Worm (Caenorhabditis elegans) whole organism, late embryonic: ENCODE data around the gene spt-4.

ENCODE experiments used
- C08G9.2 ChIP-seq: sonication (generic microtip); optimal IDR thresholded peaks from 2 replicates; lab custom pipeline; 2016; ENCODE audit warnings: mild to moderate bottlenecking, missing genetic modification characterization, moderate library complexity, missing compliant biosample characterization
- T23F11.4 ChIP-seq: fragments of 200-800 bp; sonication (Bioruptor generic); optimal IDR thresholded peaks from 2 replicates; lab custom pipeline; 2018; ENCODE audit warnings: mild to moderate bottlenecking, missing genetic modification characterization, missing compliant biosample characterization
- Y22D7AL.16 ChIP-seq: sonication (generic microtip); optimal IDR thresholded peaks from 2 replicates; lab custom pipeline; 2016; ENCODE audit warnings: missing genetic modification characterization, missing compliant biosample characterization
- ceh-18 ChIP-seq: sonication (generic microtip); optimal IDR thresholded peaks from 2 replicates; lab custom pipeline; 2016; ENCODE audit warnings: missing genetic modification characterization, missing compliant biosample characterization
- ceh-2 ChIP-seq: sonication (generic microtip); optimal IDR thresholded peaks from 2 replicates; lab custom pipeline; 2016; ENCODE audit warnings: missing genotype, missing genetic modification characterization, missing compliant biosample characterization
- ceh-22 ChIP-seq: sonication (generic microtip); optimal IDR thresholded peaks from 2 replicates; lab custom pipeline; 2017; ENCODE audit warnings: missing biosample characterization, missing genetic modification characterization
- ceh-24 ChIP-seq: sonication (generic microtip); optimal IDR thresholded peaks from 2 replicates; lab custom pipeline; 2016; ENCODE audit warnings: mild to moderate bottlenecking, missing genetic modification characterization, missing compliant biosample characterization
- ceh-31 ChIP-seq: sonication (generic microtip); optimal IDR thresholded peaks from 2 replicates; lab custom pipeline; 2016; ENCODE audit warnings: missing genetic modification characterization, missing compliant biosample characterization
- ceh-45 ChIP-seq: fragments of 200-800 bp; sonication (Bioruptor generic); IDR thresholded peaks from 2 replicates; pipeline ENCODE4 v1.3.6; 2022; ENCODE audit warnings: missing genetic modification reagents, missing genetic modification characterization, missing compliant biosample characterization
- dve-1 ChIP-seq: sonication (generic microtip); optimal IDR thresholded peaks from 2 replicates; lab custom pipeline; 2017; ENCODE audit warnings: antibody characterized with exemption, mild to moderate bottlenecking, missing genetic modification characterization, missing compliant biosample characterization
- hlh-13 ChIP-seq: fragments of 200-800 bp; sonication (Bioruptor generic); optimal IDR thresholded peaks from 2 replicates; lab custom pipeline; 2018; ENCODE audit warnings: mild to moderate bottlenecking, missing genetic modification characterization, missing compliant biosample characterization
- hlh-30 ChIP-seq: sonication (generic microtip); optimal IDR thresholded peaks from 2 replicates; lab custom pipeline; 2017; ENCODE audit warnings: antibody characterized with exemption, missing genetic modification characterization, missing compliant biosample characterization; ENCODE audit not compliant: insufficient read depth
- lim-6 ChIP-seq: sonication (generic microtip); optimal IDR thresholded peaks from 2 replicates; lab custom pipeline; 2016; ENCODE audit warnings: missing genetic modification characterization, missing compliant biosample characterization
- madf-2 ChIP-seq: sonication (generic microtip); optimal IDR thresholded peaks from 2 replicates; lab custom pipeline; 2017; ENCODE audit warnings: missing genetic modification characterization, missing compliant biosample characterization
- mec-3 ChIP-seq: sonication (generic microtip); optimal IDR thresholded peaks from 2 replicates; lab custom pipeline; 2016; ENCODE audit warnings: borderline replicate concordance, missing genetic modification characterization, missing compliant biosample characterization
- nfya-1 ChIP-seq: sonication (generic microtip); optimal IDR thresholded peaks from 2 replicates; lab custom pipeline; 2017; ENCODE audit warnings: missing genetic modification characterization, mild to moderate bottlenecking, missing compliant biosample characterization, antibody characterized with exemption, moderate library complexity
- nhr-11 ChIP-seq: fragments of 150-350 bp; optimal IDR thresholded peaks from 2 replicates; lab custom pipeline; 2014; ENCODE audit warnings: missing biosample characterization, missing genetic modification characterization
- nhr-232 ChIP-seq: sonication (generic microtip); optimal IDR thresholded peaks from 2 replicates; lab custom pipeline; 2016; ENCODE audit warnings: missing genetic modification characterization, missing compliant biosample characterization
- odd-2 ChIP-seq: sonication (generic microtip); optimal IDR thresholded peaks from 2 replicates; lab custom pipeline; 2017; ENCODE audit warnings: antibody characterized with exemption, mild to moderate bottlenecking, missing genetic modification characterization, missing compliant biosample characterization
- pag-3 ChIP-seq: sonication (generic microtip); optimal IDR thresholded peaks from 2 replicates; lab custom pipeline; 2016; ENCODE audit warnings: missing compliant biosample characterization, missing genetic modification characterization, borderline replicate concordance
- pha-4 ChIP-seq: fragments of 150-350 bp; optimal IDR thresholded peaks from 2 replicates; lab custom pipeline; 2018; ENCODE audit warnings: missing biosample characterization, missing genetic modification reagents, missing genetic modification characterization
- pros-1 ChIP-seq: fragments of 150-350 bp; optimal IDR thresholded peaks from 2 replicates; lab custom pipeline; 2014; ENCODE audit warnings: missing biosample characterization, missing genetic modification reagents, missing genetic modification characterization
- sdc-2 ChIP-seq: sonication (generic microtip); optimal IDR thresholded peaks from 2 replicates; lab custom pipeline; 2016; ENCODE audit warnings: missing genotype, missing genetic modification characterization, missing compliant biosample characterization
- tbx-2 ChIP-seq: sonication (generic microtip); optimal IDR thresholded peaks from 2 replicates; lab custom pipeline; 2016; ENCODE audit warnings: missing genetic modification characterization, missing compliant biosample characterization
- tbx-7 ChIP-seq: sonication (generic microtip); optimal IDR thresholded peaks from 2 replicates; lab custom pipeline; 2016; ENCODE audit warnings: missing genotype, missing genetic modification characterization, missing compliant biosample characterization
- unc-3 ChIP-seq, 2 experiments: fragments of 200-800 bp in 1 of 2; sonication (Bioruptor generic) in 1 of 2; sonication (generic microtip) in 1 of 2; conservative IDR thresholded peaks in 1 of 2; optimal IDR thresholded peaks in 1 of 2; 2 replicates each; pipeline versions ENCODE4 v1.3.6 to Lab custom; 2016 to 2022; ENCODE audit warnings: missing compliant biosample characterization in 2 of 2, missing genetic modification characterization in 2 of 2, missing genetic modification reagents in 1 of 2
- unc-42 ChIP-seq: sonication (generic microtip); optimal IDR thresholded peaks from 2 replicates; lab custom pipeline; 2016; ENCODE audit warnings: missing genotype, missing genetic modification characterization, missing compliant biosample characterization
- unc-55 ChIP-seq: sonication (generic microtip); optimal IDR thresholded peaks from 2 replicates; lab custom pipeline; 2017; ENCODE audit warnings: missing biosample characterization, missing genetic modification reagents, missing genetic modification characterization
- zip-5 ChIP-seq: sonication (generic microtip); optimal IDR thresholded peaks from 2 replicates; lab custom pipeline; 2016; ENCODE audit warnings: missing genetic modification characterization, missing compliant biosample characterization

spt-4 gene

DNA sequence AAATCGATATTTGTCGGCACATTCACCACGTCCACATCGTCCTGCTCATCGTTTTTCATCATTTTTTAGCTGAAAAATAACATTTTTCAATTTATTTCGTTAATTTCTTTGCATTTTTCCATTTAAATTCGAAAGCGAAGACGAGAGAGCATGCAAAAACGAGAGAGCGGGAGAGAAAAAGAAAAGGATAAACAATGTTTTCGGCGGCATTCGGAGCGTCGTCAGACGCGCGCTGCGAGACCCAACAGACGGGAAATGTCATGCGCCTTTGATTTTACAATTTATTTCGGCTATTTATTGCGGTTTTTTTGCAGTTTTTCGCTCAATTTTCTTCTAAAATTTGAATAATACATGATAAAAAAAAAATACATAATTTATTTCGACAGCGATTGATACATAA lies 16.8 kb upstream of the spt-4 start, which contains the start of gene attf-3 (continued):
- TF ChIP-seq ceh-45 (GFP tag; lab: Robert Waterston, UW), result no peak
- TF ChIP-seq madf-2 (tag; lab: Kevin White, UChicago), result no peak
- TF ChIP-seq ceh-2 (tag; lab: Kevin White, UChicago), result no peak
- TF ChIP-seq nhr-11, result no peak
- peak; percentile 73 for TF ChIP-seq hlh-30 (tag; lab: Kevin White, UChicago)
- no peak for TF ChIP-seq zip-5 (tag; lab: Kevin White, UChicago)
- no peak for TF ChIP-seq Y22D7AL.16 (tag; lab: Kevin White, UChicago)
- no peak for TF ChIP-seq C08G9.2
- TF ChIP-seq pros-1 (tag; lab: Kevin White, UChicago), result no peak

DNA sequence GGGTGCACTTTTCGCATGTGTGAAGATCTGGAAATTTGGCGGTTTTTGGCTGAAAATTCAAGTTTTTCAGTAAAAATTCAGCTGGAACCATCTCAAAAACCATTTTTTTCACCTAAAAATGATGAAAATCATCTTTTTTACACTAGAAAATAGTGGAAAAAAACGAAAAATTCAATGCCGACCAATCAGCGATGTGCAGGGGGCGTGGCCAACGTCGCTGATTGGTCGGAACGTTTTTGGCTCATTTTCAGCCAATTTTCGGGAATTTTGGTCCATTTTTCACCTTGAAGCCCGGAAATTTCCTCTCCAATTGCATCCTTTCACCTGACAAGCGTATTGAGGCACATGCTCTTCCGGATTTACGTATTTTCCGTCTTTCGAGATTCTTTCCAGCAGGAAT lies 14.8 kb upstream of the spt-4 start:
- TF ChIP-seq ceh-22 (tag; lab: Kevin White, UChicago) (no peak), nfya-1 (peak; percentile 97), ceh-2 (tag; lab: Kevin White, UChicago) (no peak), nhr-11 (no peak)

DNA sequence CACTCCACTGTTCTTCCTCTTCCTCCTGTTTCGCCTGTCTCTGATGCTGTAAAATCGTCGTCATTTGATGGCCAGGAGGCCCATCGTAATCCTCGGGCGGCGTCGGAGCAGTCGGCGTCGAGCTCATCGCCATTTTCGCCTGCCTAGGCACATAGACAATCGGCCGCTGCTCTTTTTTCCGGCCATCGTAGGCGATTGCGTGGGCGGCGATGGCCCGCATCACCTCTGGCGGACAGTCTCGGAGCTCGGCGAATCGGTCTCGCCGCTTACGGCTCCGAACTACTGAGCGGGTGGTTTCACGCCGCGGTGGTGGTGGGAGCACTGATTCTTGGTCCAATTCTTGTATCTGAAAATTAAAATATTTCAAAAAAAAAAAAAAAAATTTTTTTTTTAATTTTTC lies 2.5 kb upstream of the spt-4 start:
- TF ChIP-seq hlh-13 (GFP tag; lab: Kevin White, UChicago), result no peak
- TF ChIP-seq tbx-7 (tag; lab: Kevin White, UChicago), result no peak
- no peak for TF ChIP-seq Y22D7AL.16 (tag; lab: Kevin White, UChicago)
- no peak for TF ChIP-seq unc-3 (GFP tag; conservative IDR thresholded peaks at IDR 0.05; lab: Robert Waterston, UW)
- no peak for TF ChIP-seq unc-3 (tag; optimal IDR thresholded peaks at IDR 0.05; lab: Kevin White, UChicago)

DNA sequence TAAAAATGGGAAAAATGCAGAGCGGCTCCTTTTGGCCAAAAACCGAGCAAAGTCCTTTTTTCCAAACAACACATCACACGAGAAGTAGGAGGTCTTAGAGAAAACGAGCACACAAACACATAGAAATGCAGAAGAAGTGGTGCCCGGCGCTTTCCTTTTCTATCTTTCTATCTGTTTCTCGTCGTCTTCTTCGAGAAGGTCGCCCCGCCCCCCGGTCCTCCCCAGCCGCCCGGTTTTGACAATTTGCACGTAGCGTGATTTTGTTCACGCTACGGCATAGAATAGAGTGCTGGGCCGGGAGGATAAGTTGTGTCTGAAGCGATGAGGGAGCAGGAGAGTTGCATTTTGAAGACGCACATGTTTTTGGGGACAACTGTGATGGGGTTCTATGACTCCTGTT lies 2.5 kb downstream of the spt-4 start:
- TF ChIP-seq ceh-31, result peak; percentile 44
- peak; percentile 5 for TF ChIP-seq unc-55
- peak; percentile 24 for TF ChIP-seq unc-42
- no peak for TF ChIP-seq ceh-45 (GFP tag; lab: Robert Waterston, UW)
- TF ChIP-seq tbx-2 (tag; lab: Kevin White, UChicago), result peak; percentile 15
- peak; percentile 66 for TF ChIP-seq ceh-18 (tag; lab: Kevin White, UChicago)
- TF ChIP-seq, all 69 proteins: peak for 5

DNA sequence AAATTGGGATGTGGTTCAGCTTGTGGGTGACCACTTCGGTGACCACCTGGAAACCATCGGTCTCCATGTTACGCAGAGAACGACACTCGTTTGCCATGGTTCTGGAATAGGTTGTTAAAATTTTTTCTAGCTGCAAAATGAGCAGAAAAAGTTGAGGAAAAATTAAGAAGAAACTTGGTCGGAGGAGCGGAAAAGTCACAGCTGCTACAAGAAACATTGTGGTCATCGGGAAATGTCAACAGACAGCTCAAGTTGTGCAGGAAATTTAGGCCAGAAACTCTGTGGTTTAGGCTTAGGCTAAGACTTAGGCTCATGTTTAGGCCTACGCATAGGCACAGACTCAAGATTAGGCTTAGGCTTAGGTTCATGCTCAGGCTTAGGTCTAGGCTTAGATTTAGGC lies 3.4 kb downstream of the spt-4 start, which contains the start of gene pck-1:
Gene pck-1 (minus strand): TSS at position 101 of the 400 bp plus-strand sequence.
- TF ChIP-seq unc-55 (no peak), T23F11.4 (GFP tag; lab: Kevin White, UChicago) (no peak)
- TF ChIP-seq, all 69 proteins: peak for 0

DNA sequence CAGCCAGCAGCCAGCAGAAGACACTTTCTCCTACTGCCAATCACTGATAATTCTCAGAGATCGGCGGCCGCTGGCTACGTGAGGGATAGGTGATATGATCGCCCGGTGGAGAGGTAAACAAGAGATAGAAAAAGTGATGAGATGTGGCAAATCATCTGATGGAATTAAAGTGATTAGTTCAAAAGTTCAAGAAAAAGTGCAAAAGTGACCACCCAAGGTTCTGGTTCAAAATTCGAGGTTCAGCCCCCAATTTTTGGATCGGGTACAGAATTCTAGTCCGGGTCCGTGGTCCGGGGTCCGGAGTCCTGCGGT lies 4.0 kb downstream of the spt-4 start:
- no peak for TF ChIP-seq dve-1 (tag; lab: Kevin White, UChicago)
- TF ChIP-seq ceh-18 (tag; lab: Kevin White, UChicago), result peak; percentile 8

DNA sequence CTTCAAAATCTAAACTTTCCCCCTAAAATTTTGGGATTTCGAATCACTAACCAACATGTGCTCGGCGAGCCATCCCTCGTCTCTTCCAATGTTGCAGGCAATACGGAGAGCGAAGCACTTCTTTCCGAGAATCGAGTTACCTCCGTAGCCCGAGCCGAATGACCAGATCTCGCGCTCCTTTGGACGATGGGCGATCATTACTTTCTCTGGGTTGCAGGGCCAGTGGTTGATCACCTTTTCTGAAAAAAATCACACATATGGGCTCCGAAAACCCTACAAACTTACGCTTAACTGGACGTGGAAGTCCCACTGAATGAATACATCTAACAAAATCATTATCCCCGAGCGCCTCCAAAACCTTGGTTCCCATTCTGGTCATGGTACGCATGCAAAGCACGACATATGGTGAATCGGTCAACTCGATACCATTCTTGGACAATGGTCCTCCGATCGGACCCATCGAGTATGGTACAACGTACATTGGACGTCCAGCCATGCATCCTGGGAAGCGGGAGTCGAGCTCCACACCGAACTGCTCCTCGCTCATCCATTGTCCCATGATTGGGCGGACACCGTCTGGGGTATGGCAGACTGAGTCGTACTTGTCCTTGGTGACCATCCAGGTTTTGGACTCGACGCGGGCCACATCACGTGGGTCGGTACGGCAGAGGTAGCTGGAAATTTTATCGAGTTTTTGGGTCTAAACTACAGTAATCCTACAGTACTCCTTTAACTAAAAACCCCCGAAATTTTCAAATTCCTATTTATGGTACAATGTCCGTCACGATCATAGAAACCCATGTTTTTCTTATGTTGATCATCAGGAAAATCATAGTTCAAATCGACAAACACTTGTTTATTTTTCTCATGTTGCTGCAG lies 4.6 kb downstream of the spt-4 start:
- peak; percentile 9 for TF ChIP-seq mec-3 (tag; lab: Kevin White, UChicago)
- no peak for TF ChIP-seq ceh-24 (tag; lab: Kevin White, UChicago)

DNA sequence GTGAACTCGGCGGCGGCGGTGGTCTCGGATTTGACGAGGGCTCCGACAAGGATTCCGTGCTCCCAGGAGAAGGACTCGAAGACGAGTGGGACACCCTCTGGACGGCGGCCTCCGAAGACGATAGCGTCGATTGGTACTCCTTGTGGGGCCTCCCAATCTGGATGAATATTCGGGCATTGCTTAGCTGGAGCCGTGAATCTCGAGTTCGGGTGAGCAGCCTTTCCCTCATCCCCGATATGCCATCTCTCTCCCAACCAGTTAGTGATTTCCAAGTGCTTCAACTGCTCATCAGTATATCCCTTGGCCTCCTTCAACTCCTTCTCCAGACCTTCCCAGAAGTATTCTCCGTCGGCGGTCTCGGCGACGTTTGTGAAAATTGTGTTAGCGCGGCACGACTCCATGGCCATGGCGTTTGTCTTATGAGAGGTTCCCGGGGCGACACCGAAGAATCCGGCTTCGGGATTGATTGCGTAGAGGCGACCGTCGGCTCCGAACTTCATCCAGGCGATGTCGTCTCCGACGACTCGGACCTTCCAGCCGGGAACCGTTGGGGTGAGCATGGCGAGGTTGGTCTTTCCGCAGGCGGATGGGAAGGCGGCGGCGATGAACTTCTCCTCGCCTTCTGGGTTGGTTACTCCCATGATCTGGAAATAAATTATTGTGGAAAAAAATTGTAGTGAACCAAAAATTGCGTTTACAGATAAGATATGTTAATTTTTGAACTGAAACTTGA lies 5.8 kb downstream of the spt-4 start:
- TF ChIP-seq sdc-2 (tag; lab: Kevin White, UChicago), result peak; percentile 4
- no peak for TF ChIP-seq odd-2
- no peak for TF ChIP-seq pag-3
- no peak for TF ChIP-seq nhr-232 (tag; lab: Kevin White, UChicago)
- no peak for TF ChIP-seq lim-6 (tag; lab: Kevin White, UChicago)
- TF ChIP-seq pha-4 (tag; lab: Kevin White, UChicago), result no peak
